Fruit fly (Drosophila melanogaster): ENCODE results near the gene CG13937.

Gene CG13937

DNA sequence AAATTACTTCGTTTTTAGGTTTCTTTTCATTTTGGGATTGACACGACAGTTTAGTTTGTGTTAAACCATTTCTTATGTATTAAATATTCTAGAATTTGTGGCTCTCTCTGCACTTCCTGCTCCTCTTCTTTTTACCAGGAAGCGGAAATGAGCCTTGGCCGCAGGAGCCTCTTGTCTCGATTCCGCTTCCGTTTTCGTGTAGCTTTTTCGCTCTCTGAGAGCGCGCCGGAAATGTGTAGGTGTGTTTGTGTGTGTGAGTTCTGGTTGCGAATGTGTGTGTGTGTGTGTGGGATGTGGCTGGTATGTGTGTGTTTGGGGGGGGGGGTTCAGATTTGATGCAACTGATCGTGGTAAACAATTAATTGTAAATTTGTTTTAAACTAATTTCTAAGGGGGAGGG is 23.3 kb downstream of the CG13937 start (continued):
- TF ChIP-seq CG6175 (GFP tag; IDR thresholded peaks at IDR 0.05) (no peak), zfh2 (GFP tag; optimal IDR thresholded peaks at IDR 0.05) (no peak), CG15269 (tag; optimal IDR thresholded peaks at IDR 0.05) (no peak), CG6813 (GFP tag; optimal IDR thresholded peaks at IDR 0.05) (no peak), ranshi (GFP tag; IDR thresholded peaks at IDR 0.05) (peak; percentile 19; the same call in 1 of the 2 replicates), nerfin-2 (GFP tag; IDR thresholded peaks at IDR 0.05; ENCODE audit: partially characterized antibody) (no peak), fd64A (GFP tag; optimal IDR thresholded peaks at IDR 0.05) (no peak), Drgx (GFP tag; IDR thresholded peaks at IDR 0.05) (no peak), HLH54F (GFP tag; optimal IDR thresholded peaks at IDR 0.05) (no peak), sr (GFP tag; IDR thresholded peaks at IDR 0.05) (0 out of 3 replicates have a peak, but pooled peaks have one; percentile 35), br (optimal IDR thresholded peaks at IDR 0.05) (no peak), CG17186 (GFP tag; optimal IDR thresholded peaks at IDR 0.05) (no peak), Nf-YC (tag; optimal IDR thresholded peaks at IDR 0.05) (no peak), eyg (GFP tag; optimal IDR thresholded peaks at IDR 0.05) (no peak), CG32532 (GFP tag; IDR thresholded peaks at IDR 0.05) (0 out of 2 replicates have a peak, but pooled peaks have one; percentile 28), CG10565 (GFP tag; optimal IDR thresholded peaks at IDR 0.05) (no peak), CG4820 (GFP tag; optimal IDR thresholded peaks at IDR 0.05) (no peak), CG11085 (GFP tag; IDR thresholded peaks at IDR 0.05) (no peak), al (GFP tag; IDR thresholded peaks at IDR 0.05) (no peak), Dll (GFP tag; IDR thresholded peaks at IDR 0.05; ENCODE audit: partially characterized antibody) (no peak), CG6854 (GFP tag; optimal IDR thresholded peaks at IDR 0.05) (peak; percentile 19), Fer3 (tag; optimal IDR thresholded peaks at IDR 0.05) (peak; percentile 12), Oli (tag; optimal IDR thresholded peaks at IDR 0.05) (no peak), exex (tag; optimal IDR thresholded peaks at IDR 0.05) (no peak)

DNA sequence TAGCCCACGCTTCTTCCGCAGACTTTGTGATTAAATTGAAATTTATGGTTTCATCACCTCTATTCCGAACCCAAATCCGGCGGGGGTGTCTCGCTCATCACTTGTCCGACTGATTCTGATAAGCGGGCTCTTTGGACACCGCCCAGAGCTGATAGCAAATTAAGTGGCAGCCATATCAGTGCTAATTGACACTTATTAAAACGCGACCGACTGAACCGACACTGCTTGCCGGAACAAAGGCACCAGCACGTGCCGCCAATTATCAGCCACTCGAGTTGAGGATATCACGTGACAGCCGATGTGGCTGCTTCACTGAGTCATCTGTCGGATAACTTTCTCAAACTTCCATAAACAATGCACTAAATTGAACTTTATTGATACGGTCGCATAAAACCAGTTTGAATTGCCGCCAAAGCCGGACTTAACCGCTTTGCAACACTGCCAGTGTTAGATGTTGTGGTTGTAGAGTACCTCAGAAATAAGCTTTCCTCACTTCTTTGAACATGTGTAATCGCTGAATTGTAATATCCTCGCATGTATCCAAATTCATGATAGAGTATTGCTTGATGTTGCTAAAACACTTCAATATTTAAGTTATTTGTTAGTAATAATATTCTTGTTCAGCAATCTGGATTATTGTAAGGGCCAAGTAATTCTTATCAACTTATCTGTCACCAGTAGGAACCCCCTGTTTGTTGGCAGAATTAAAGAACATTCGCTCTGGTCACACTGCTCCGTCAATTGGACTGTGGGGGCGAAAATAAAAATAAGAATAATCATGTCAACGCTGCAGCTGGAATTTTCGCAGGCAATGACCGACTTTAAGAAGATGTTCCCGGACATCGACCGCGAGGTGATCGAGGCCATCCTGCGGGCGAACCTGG is 26.1 kb downstream of the CG13937 start, which contains the start of gene CG12024:
Gene CG12024, plus strand, starts transcription at position 699 of the 884 bp plus-strand sequence.
- TF ChIP-seq sug (tag; optimal IDR thresholded peaks at IDR 0.05) (peak; percentile 90), GATAe (GFP tag; conservative IDR thresholded peaks at IDR 0.05) (peak; percentile 24), B-H1 (GFP tag; IDR thresholded peaks at IDR 0.05) (no peak; the same call in 2 of the 3 replicates), CG12219 (GFP tag; optimal IDR thresholded peaks at IDR 0.05) (peak; percentile 15), CG4404 (GFP tag; IDR thresholded peaks at IDR 0.05) (peak; percentile 60), CG4820 (GFP tag; optimal IDR thresholded peaks at IDR 0.05) (peak; percentile 50), schlank (tag; optimal IDR thresholded peaks at IDR 0.05) (no peak), CG11560 (tag; IDR thresholded peaks at IDR 0.05) (peak; percentile 39; the same call in 1 of the 3 replicates), CG4617 (GFP tag; optimal IDR thresholded peaks at IDR 0.05; ENCODE audit: borderline replicate concordance) (peak; percentile 90), CG4282 (GFP tag; optimal IDR thresholded peaks at IDR 0.05) (peak; percentile 67), CoRest (tag; optimal IDR thresholded peaks at IDR 0.05) (peak; percentile 91), CG34376 (GFP tag; optimal IDR thresholded peaks at IDR 0.05) (no peak), pros (GFP tag; optimal IDR thresholded peaks at IDR 0.05) (no peak), Xrp1 (GFP tag; IDR thresholded peaks at IDR 0.05) (no peak; the same call in 1 of the 2 replicates), hkb (optimal IDR thresholded peaks at IDR 0.05) (peak; percentile 80), hkb (GFP tag; IDR thresholded peaks at IDR 0.05) (peak; percentile 47; the same call in 1 of the 2 replicates), HLHmδ (GFP tag; optimal IDR thresholded peaks at IDR 0.05) (no peak), sr (GFP tag; IDR thresholded peaks at IDR 0.05) (peak; percentile 44; the same call in 1 of the 3 replicates), CG34224 (GFP tag; IDR thresholded peaks at IDR 0.05; ENCODE audit: partially characterized antibody) (no peak), CG6654 (GFP tag; optimal IDR thresholded peaks at IDR 0.05) (no peak), Asciz (GFP tag; optimal IDR thresholded peaks at IDR 0.05) (no peak), CG1024 (GFP tag; IDR thresholded peaks at IDR 0.05) (peak; percentile 44), dm (GFP tag; optimal IDR thresholded peaks at IDR 0.05) (peak; percentile 58), sna (GFP tag; IDR thresholded peaks at IDR 0.05; ENCODE audit: partially characterized antibody) (no peak), Pdp1 (GFP tag; optimal IDR thresholded peaks at IDR 0.05) (peak; percentile 71 to 79), CG31365 (tag; optimal IDR thresholded peaks at IDR 0.05) (no peak), jing (GFP tag; optimal IDR thresholded peaks at IDR 0.05) (peak; percentile 43)

Data from whole organism, embryonic.